Fruit fly (Drosophila melanogaster) whole organism, embryonic: Measurements from ENCODE around the gene vih.

ENCODE experiments used
- Atf-2 ChIP-seq: fragments of 200-800 bp; sonication (Bioruptor generic); optimal IDR thresholded peaks from 2 replicates; lab custom pipeline; 2016; ENCODE audit warnings: missing biosample characterization, missing genetic modification characterization
- C15 ChIP-seq: fragments of 200-800 bp; sonication (Bioruptor generic); IDR thresholded peaks from 3 replicates; pipeline ENCODE4 v1.3.6; 2022; ENCODE audit warnings: missing biosample characterization, missing genetic modification characterization
- CG10274 ChIP-seq: fragments of 200-800 bp; sonication (Bioruptor generic); optimal IDR thresholded peaks from 3 replicates; lab custom pipeline; 2017; ENCODE audit warnings: missing biosample characterization, mild to moderate bottlenecking, missing genetic modification characterization
- CG11398 ChIP-seq: fragments of 200-800 bp; sonication (Bioruptor generic); optimal IDR thresholded peaks from 2 replicates; lab custom pipeline; 2016; ENCODE audit warnings: missing biosample characterization, missing genetic modification characterization
- CG12071 ChIP-seq: fragments of 200-800 bp; sonication (Bioruptor generic); optimal IDR thresholded peaks from 3 replicates; lab custom pipeline; 2018; ENCODE audit warnings: missing biosample characterization, mild to moderate bottlenecking, missing genetic modification characterization
- CG12744 ChIP-seq: fragments of 200-800 bp; sonication (Bioruptor generic); optimal IDR thresholded peaks from 2 replicates; lab custom pipeline; 2016; ENCODE audit warnings: missing biosample characterization, missing genetic modification characterization
- CG13424 ChIP-seq: fragments of 200-800 bp; sonication (Bioruptor generic); optimal IDR thresholded peaks from 2 replicates; lab custom pipeline; 2019; ENCODE audit warnings: missing biosample characterization, mild to moderate bottlenecking, missing genetic modification characterization, moderate library complexity
- CG13624 ChIP-seq: fragments of 200-800 bp; sonication (Bioruptor generic); optimal IDR thresholded peaks from 2 replicates; lab custom pipeline; 2016; ENCODE audit warnings: missing biosample characterization, missing genetic modification characterization
- CG14965 ChIP-seq: fragments of 200-800 bp; sonication (Bioruptor generic); optimal IDR thresholded peaks from 2 replicates; lab custom pipeline; 2016; ENCODE audit warnings: missing biosample characterization, missing genetic modification characterization, borderline replicate concordance
- CG15696 ChIP-seq: fragments of 200-800 bp; sonication (Bioruptor generic); optimal IDR thresholded peaks from 2 replicates; lab custom pipeline; 2019; ENCODE audit warnings: missing biosample characterization, mild to moderate bottlenecking, missing genetic modification characterization, moderate library complexity
- CG1603 ChIP-seq: fragments of 200-800 bp; sonication (Bioruptor generic); optimal IDR thresholded peaks from 2 replicates; lab custom pipeline; 2019; ENCODE audit warnings: missing biosample characterization, mild to moderate bottlenecking, missing genetic modification characterization, moderate library complexity
- CG18476 ChIP-seq: fragments of 200-800 bp; sonication (Bioruptor generic); optimal IDR thresholded peaks from 2 replicates; lab custom pipeline; 2016; ENCODE audit warnings: missing biosample characterization, mild to moderate bottlenecking, missing genetic modification characterization
- CG18619 ChIP-seq: fragments of 200-800 bp; sonication (Bioruptor generic); optimal IDR thresholded peaks from 3 replicates; lab custom pipeline; 2017; ENCODE audit warnings: missing biosample characterization, mild to moderate bottlenecking, missing genetic modification characterization
- CG31388 ChIP-seq: fragments of 200-800 bp; sonication (Bioruptor generic); optimal IDR thresholded peaks from 2 replicates; lab custom pipeline; 2016; ENCODE audit warnings: missing biosample characterization, missing genetic modification characterization
- CG3407 ChIP-seq: fragments of 200-800 bp; sonication (Bioruptor generic); optimal IDR thresholded peaks from 2 replicates; lab custom pipeline; 2018; ENCODE audit warnings: missing biosample characterization, mild to moderate bottlenecking, missing genetic modification characterization
- CG3838 ChIP-seq: fragments of 200-800 bp; sonication (Bioruptor generic); optimal IDR thresholded peaks from 3 replicates; lab custom pipeline; 2016; ENCODE audit warnings: missing biosample characterization, missing genetic modification characterization
- CG4854 ChIP-seq: fragments of 200-800 bp; sonication (Bioruptor generic); optimal IDR thresholded peaks from 2 replicates; lab custom pipeline; 2016; ENCODE audit warnings: missing biosample characterization, missing genetic modification characterization, inconsistent platforms
- CG5245 ChIP-seq: fragments of 200-800 bp; sonication (Bioruptor generic); optimal IDR thresholded peaks from 3 replicates; lab custom pipeline; 2016; ENCODE audit warnings: missing biosample characterization, missing genetic modification characterization
- CG6689 ChIP-seq: fragments of 200-800 bp; sonication (Bioruptor generic); IDR thresholded peaks from 2 replicates; pipeline ENCODE4 v1.3.6; 2022; ENCODE audit warnings: missing biosample characterization, missing genetic modification characterization
- CG6765 ChIP-seq: fragments of 200-800 bp; sonication (Bioruptor generic); optimal IDR thresholded peaks from 3 replicates; lab custom pipeline; 2017; ENCODE audit warnings: missing biosample characterization, mild to moderate bottlenecking, missing genetic modification characterization
- CG6813 ChIP-seq: fragments of 200-800 bp; sonication (Bioruptor generic); optimal IDR thresholded peaks from 2 replicates; lab custom pipeline; 2017; ENCODE audit warnings: missing biosample characterization, missing genetic modification characterization, mild to moderate bottlenecking, moderate library complexity, missing genetic modification reagents
- Doc2 ChIP-seq: fragments of 200-800 bp; sonication (Bioruptor generic); IDR thresholded peaks from 2 replicates; pipeline ENCODE4 v1.3.6; 2022; ENCODE audit warnings: missing biosample characterization, missing genetic modification characterization
- Doc3 ChIP-seq: fragments of 200-800 bp; sonication (Bioruptor generic); IDR thresholded peaks from 3 replicates; pipeline ENCODE4 v1.3.6; 2022; ENCODE audit warnings: missing biosample characterization, missing genetic modification characterization; ENCODE audit not compliant: partially characterized antibody
- Dref ChIP-seq: fragments of 200-800 bp; sonication (Bioruptor generic); IDR thresholded peaks from 2 replicates; pipeline ENCODE4 v1.3.6; 2022; ENCODE audit warnings: missing biosample characterization, missing genetic modification characterization
- E2f2 ChIP-seq: fragments of 200-800 bp; sonication (Bioruptor generic); IDR thresholded peaks from 2 replicates; pipeline ENCODE4 v1.3.6; 2022; ENCODE audit warnings: missing biosample characterization, missing genetic modification characterization
- Hey ChIP-seq: fragments of 200-800 bp; sonication (Bioruptor generic); optimal IDR thresholded peaks from 3 replicates; lab custom pipeline; 2018; ENCODE audit warnings: missing biosample characterization, mild to moderate bottlenecking, missing genetic modification characterization
- Hr78 ChIP-seq, 2 experiments: fragments of 200-800 bp in 1 of 2; fragments of >200 bp in 1 of 2; sonication (Bioruptor generic) in 1 of 2; optimal IDR thresholded peaks; 2 replicates each; lab custom pipeline; 2017 to 2019; ENCODE audit warnings: missing biosample characterization in 2 of 2, missing genetic modification characterization in 2 of 2, mild to moderate bottlenecking in 1 of 2, moderate library complexity in 1 of 2
- MBD-R2 ChIP-seq: fragments of 200-800 bp; sonication (Bioruptor generic); IDR thresholded peaks from 2 replicates; pipeline ENCODE4 v1.3.6; 2022; ENCODE audit warnings: missing biosample characterization, missing genetic modification characterization
- NFAT ChIP-seq: fragments of 200-800 bp; sonication (Bioruptor generic); IDR thresholded peaks from 2 replicates; pipeline ENCODE4 v1.3.6; 2022; ENCODE audit warnings: missing biosample characterization, missing genetic modification characterization
- NK7.1 ChIP-seq: fragments of 200-800 bp; sonication (Bioruptor generic); optimal IDR thresholded peaks from 3 replicates; lab custom pipeline; 2016; ENCODE audit warnings: missing biosample characterization, missing genetic modification characterization
- PHDP ChIP-seq: fragments of 200-800 bp; sonication (Bioruptor generic); optimal IDR thresholded peaks from 3 replicates; lab custom pipeline; 2018; ENCODE audit warnings: missing biosample characterization, mild to moderate bottlenecking, missing genetic modification characterization, moderate library complexity
- Pdp1 ChIP-seq, 2 experiments: fragments of 200-800 bp; sonication (Bioruptor generic); optimal IDR thresholded peaks; 3 replicates each; lab custom pipeline; 2016; ENCODE audit warnings: missing biosample characterization in 2 of 2, missing genetic modification characterization in 2 of 2, mild to moderate bottlenecking in 1 of 2, moderate library complexity in 1 of 2
- Scr ChIP-seq: fragments of 200-800 bp; sonication (Bioruptor generic); IDR thresholded peaks from 2 replicates; pipeline ENCODE4 v1.3.6; 2022; ENCODE audit warnings: missing biosample characterization, missing genetic modification characterization; ENCODE audit not compliant: partially characterized antibody
- Tbp ChIP-seq: fragments of >200 bp; optimal IDR thresholded peaks from 2 replicates; lab custom pipeline; 2018; ENCODE audit warnings: missing biosample characterization, missing genetic modification characterization
- br ChIP-seq: fragments of >200 bp; optimal IDR thresholded peaks from 2 replicates; lab custom pipeline; 2017
- cg ChIP-seq: fragments of 200-800 bp; sonication (Bioruptor generic); optimal IDR thresholded peaks from 3 replicates; lab custom pipeline; 2019; ENCODE audit warnings: missing biosample characterization, mild to moderate bottlenecking, missing genetic modification characterization, moderate library complexity
- chm ChIP-seq: fragments of 200-800 bp; sonication (Bioruptor generic); IDR thresholded peaks from 2 replicates; pipeline ENCODE4 v1.3.6; 2022; ENCODE audit warnings: missing biosample characterization, missing genetic modification characterization
- dysf ChIP-seq: fragments of 200-800 bp; sonication (Bioruptor generic); IDR thresholded peaks from 3 replicates; pipeline ENCODE4 v1.3.6; 2022; ENCODE audit warnings: missing biosample characterization, missing genetic modification characterization
- en ChIP-seq: fragments of 200-800 bp; sonication (Bioruptor generic); optimal IDR thresholded peaks from 2 replicates; lab custom pipeline; 2016; ENCODE audit warnings: missing biosample characterization, missing genetic modification characterization
- gem ChIP-seq: fragments of 200-800 bp; sonication (Bioruptor generic); optimal IDR thresholded peaks from 2 replicates; lab custom pipeline; 2019; ENCODE audit warnings: missing biosample characterization, mild to moderate bottlenecking, missing genetic modification characterization, moderate library complexity
- hth ChIP-seq: fragments of >200 bp; optimal IDR thresholded peaks from 2 replicates; lab custom pipeline; 2017; ENCODE audit warnings: inconsistent platforms
- ken ChIP-seq: fragments of 200-800 bp; sonication (Bioruptor generic); IDR thresholded peaks from 3 replicates; pipeline ENCODE4 v1.3.6; 2022; ENCODE audit warnings: missing biosample characterization, missing genetic modification characterization
- lbe ChIP-seq: fragments of 200-800 bp; sonication (Bioruptor generic); optimal IDR thresholded peaks from 2 replicates; lab custom pipeline; 2016; ENCODE audit warnings: missing biosample characterization, mild to moderate bottlenecking, missing genetic modification characterization
- lov ChIP-seq, 2 experiments: fragments of 200-800 bp in 1 of 2; fragments of >200 bp in 1 of 2; sonication (Bioruptor generic) in 1 of 2; IDR thresholded peaks in 1 of 2; optimal IDR thresholded peaks in 1 of 2; 2 replicates in 1 of 2; 3 replicates in 1 of 2; pipeline versions ENCODE4 v1.3.6 to Lab custom; 2017 to 2022; ENCODE audit warnings: missing biosample characterization in 1 of 2, missing genetic modification characterization in 1 of 2
- mirr ChIP-seq: fragments of 200-800 bp; sonication (Bioruptor generic); optimal IDR thresholded peaks from 3 replicates; lab custom pipeline; 2018; ENCODE audit warnings: missing biosample characterization, mild to moderate bottlenecking, missing genetic modification characterization
- peb ChIP-seq: fragments of 200-800 bp; sonication (Bioruptor generic); IDR thresholded peaks from 2 replicates; pipeline ENCODE4 v1.3.6; 2022; ENCODE audit warnings: missing biosample characterization, missing genetic modification characterization
- seq ChIP-seq: fragments of 200-800 bp; sonication (Bioruptor generic); IDR thresholded peaks from 2 replicates; pipeline ENCODE4 v1.3.6; 2022; ENCODE audit warnings: missing biosample characterization, missing genetic modification characterization
- trh ChIP-seq: fragments of 200-800 bp; sonication (Bioruptor generic); optimal IDR thresholded peaks from 2 replicates; lab custom pipeline; 2016; ENCODE audit warnings: missing biosample characterization, missing genetic modification characterization
- tup ChIP-seq: fragments of 200-800 bp; sonication (Bioruptor generic); optimal IDR thresholded peaks from 2 replicates; lab custom pipeline; 2016; ENCODE audit warnings: missing biosample characterization, mild to moderate bottlenecking, missing genetic modification characterization, moderate library complexity
- wek ChIP-seq: fragments of 200-800 bp; sonication (Bioruptor generic); optimal IDR thresholded peaks from 3 replicates; lab custom pipeline; 2018; ENCODE audit warnings: missing biosample characterization, mild to moderate bottlenecking, missing genetic modification characterization, moderate library complexity

The vih gene

dm6 chr3L:12533392-12534070 lies 29.4 kb downstream of the vih start, which contains the start of the genes Tsf2 and CG34242 (continued):
- TF ChIP-seq Tbp (GFP tag; lab: Kevin White, UChicago) (no peak), MBD-R2 (GFP tag; lab: Robert Waterston, UW) (peak; percentile 91), CG6689 (GFP tag; lab: Robert Waterston, UW) (peak; percentile 97), hth (lab: Kevin White, UChicago) (no peak), Atf-2 (GFP tag; lab: Kevin White, UChicago) (no peak), Doc3 (no peak), en (GFP tag; lab: Kevin White, UChicago) (no peak), CG11398 (GFP tag; lab: Kevin White, UChicago) (no peak), wek (GFP tag; lab: Kevin White, UChicago) (no peak), CG6813 (GFP tag; lab: Kevin White, UChicago) (no peak), trh (no peak), NFAT (GFP tag; lab: Robert Waterston, UW) (peak; percentile 85), PHDP (peak; percentile 6), Dref (GFP tag; lab: Robert Waterston, UW) (no peak), Pdp1 (GFP tag; optimal IDR thresholded peaks at IDR 0.05; lab: Kevin White, UChicago) (peak in 1 of 2 experiments; percentile 26), NK7.1 (GFP tag; lab: Kevin White, UChicago) (no peak), CG14965 (GFP tag; lab: Kevin White, UChicago) (no peak), CG6765 (GFP tag; lab: Kevin White, UChicago) (no peak), CG10274 (GFP tag; lab: Kevin White, UChicago) (no peak), Doc2 (GFP tag; lab: Robert Waterston, UW) (peak; percentile 52; the same call in 1 of the 2 replicates), cg (GFP tag; lab: Kevin White, UChicago) (no peak), CG13624 (GFP tag; lab: Kevin White, UChicago) (no peak), tup (GFP tag; lab: Kevin White, UChicago) (peak; percentile 60), CG18619 (GFP tag; lab: Kevin White, UChicago) (no peak), CG3407 (peak; percentile 11), seq (no peak), dysf (GFP tag; lab: Robert Waterston, UW) (peak; percentile 94), CG5245 (GFP tag; lab: Kevin White, UChicago) (peak; percentile 8), lbe (GFP tag; lab: Kevin White, UChicago) (peak; percentile 66), CG3838 (no peak), CG13424 (tag; lab: Kevin White, UChicago) (peak; percentile 8), ken (GFP tag; lab: Robert Waterston, UW) (peak; percentile 77; the same call in 2 of the 3 replicates), peb (GFP tag; lab: Robert Waterston, UW) (peak; percentile 89), Hey (tag; lab: Kevin White, UChicago) (no peak), CG18476 (GFP tag; lab: Kevin White, UChicago) (no peak), CG1603 (tag; lab: Kevin White, UChicago) (no peak), C15 (GFP tag; lab: Robert Waterston, UW) (peak; percentile 79), mirr (GFP tag; lab: Kevin White, UChicago) (no peak), CG12744 (no peak), E2f2 (GFP tag; lab: Robert Waterston, UW) (peak; percentile 24; the same call in 1 of the 2 replicates), gem (peak; percentile 81), chm (GFP tag; lab: Robert Waterston, UW) (no peak), br (no peak), Scr (GFP tag; lab: Robert Waterston, UW) (no peak; the same call in 1 of the 2 replicates), Hr78 (GFP tag; optimal IDR thresholded peaks at IDR 0.05; lab: Kevin White, UChicago) (no peak), CG15696 (tag; lab: Kevin White, UChicago) (peak; percentile 57), CG4854 (GFP tag; lab: Kevin White, UChicago) (peak; percentile 18), CG12071 (GFP tag; lab: Kevin White, UChicago) (no peak), lov (optimal IDR thresholded peaks at IDR 0.05; lab: Kevin White, UChicago) (no peak), lov (GFP tag; IDR thresholded peaks at IDR 0.05; lab: Robert Waterston, UW) (peak; percentile 74; the same call in 1 of the 3 replicates), CG31388 (GFP tag; lab: Kevin White, UChicago) (peak; percentile 81)
